Worm (Caenorhabditis elegans) whole organism, midembryonic: ENCODE data around the gene F34D6.1.
"Not testable (repeated sequence)": the region's sequence is repeated elsewhere in the genome, so short reads cannot be mapped to it uniquely, and the experiment has no call there.

Experiments used
- T22C8.4 ChIP-seq: fragments of 200-800 bp; sonication (Bioruptor generic); IDR thresholded peaks from 2 replicates; pipeline ENCODE4 v1.3.6; 2022; ENCODE audit warnings: missing genetic modification characterization, missing compliant biosample characterization
- cog-1 ChIP-seq: sonication (generic microtip); optimal IDR thresholded peaks from 2 replicates; lab custom pipeline; 2016; ENCODE audit warnings: missing genetic modification characterization, missing compliant biosample characterization
- flt-1 ChIP-seq: fragments of 200-800 bp; sonication (Bioruptor generic); IDR thresholded peaks from 2 replicates; pipeline ENCODE4 v1.3.6; 2022; ENCODE audit warnings: missing genetic modification characterization, missing compliant biosample characterization
- klf-2 ChIP-seq: fragments of 200-800 bp; sonication (Bioruptor generic); conservative IDR thresholded peaks from 2 replicates; pipeline ENCODE4 v1.3.6; 2022; ENCODE audit warnings: missing genetic modification reagents, missing genetic modification characterization, missing compliant biosample characterization
- med-1 ChIP-seq: sonication (generic microtip); optimal IDR thresholded peaks from 2 replicates; lab custom pipeline; 2017; ENCODE audit warnings: missing genetic modification characterization, mild to moderate bottlenecking, missing compliant biosample characterization, antibody characterized with exemption, missing genetic modification reagents; ENCODE audit not compliant: insufficient read depth
- ref-1 ChIP-seq: fragments of 200-800 bp; sonication (Bioruptor generic); conservative IDR thresholded peaks from 2 replicates; pipeline ENCODE4 v1.3.6; 2022; ENCODE audit warnings: missing genetic modification reagents, missing genetic modification characterization, missing compliant biosample characterization
- tab-1 ChIP-seq: fragments of 200-800 bp; sonication (Bioruptor generic); IDR thresholded peaks from 2 replicates; pipeline ENCODE4 v1.3.6; 2022; ENCODE audit warnings: missing genetic modification characterization, missing compliant biosample characterization
- ztf-23 ChIP-seq: fragments of 200-800 bp; sonication (Bioruptor generic); IDR thresholded peaks from 2 replicates; pipeline ENCODE4 v1.3.6; 2022; ENCODE audit warnings: missing genetic modification reagents, missing genetic modification characterization, missing compliant biosample characterization
- ztf-29 ChIP-seq: fragments of 200-800 bp; sonication (Bioruptor generic); IDR thresholded peaks from 2 replicates; pipeline ENCODE4 v1.3.6; 2022; ENCODE audit warnings: missing genetic modification reagents, missing genetic modification characterization, missing compliant biosample characterization

F34D6.1 gene

DNA sequence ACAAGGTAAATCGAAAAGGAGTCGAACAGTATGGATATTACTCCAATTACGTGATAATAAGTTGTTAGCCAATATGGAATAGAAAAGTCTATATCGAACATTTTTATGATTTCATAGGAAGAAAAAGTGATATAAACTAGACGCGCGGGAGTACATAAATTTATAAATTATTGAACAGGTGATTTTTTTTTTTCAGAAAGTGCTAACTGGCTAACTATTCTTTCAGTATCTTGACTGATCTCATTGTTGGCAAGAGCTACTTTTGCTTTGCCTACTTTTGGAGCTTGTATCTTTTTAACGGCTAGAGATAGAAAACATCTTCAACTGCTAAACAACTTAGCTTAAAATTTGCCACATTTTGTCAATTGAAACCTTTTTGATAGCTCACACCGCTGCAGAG lies 21.7 kb upstream of the F34D6.1 start, which contains the start of gene sri-60:
sri-60 (minus strand) TSS at position 101 of the 400 bp plus-strand sequence.
- TF ChIP-seq cog-1 (tag; lab: Kevin White, UChicago) (no peak), flt-1 (no peak), klf-2 (GFP tag; lab: Robert Waterston, UW) (no peak), T22C8.4 (no peak), ref-1 (GFP tag; lab: Robert Waterston, UW) (no peak), med-1 (GFP tag; lab: Kevin White, UChicago) (no peak)

DNA sequence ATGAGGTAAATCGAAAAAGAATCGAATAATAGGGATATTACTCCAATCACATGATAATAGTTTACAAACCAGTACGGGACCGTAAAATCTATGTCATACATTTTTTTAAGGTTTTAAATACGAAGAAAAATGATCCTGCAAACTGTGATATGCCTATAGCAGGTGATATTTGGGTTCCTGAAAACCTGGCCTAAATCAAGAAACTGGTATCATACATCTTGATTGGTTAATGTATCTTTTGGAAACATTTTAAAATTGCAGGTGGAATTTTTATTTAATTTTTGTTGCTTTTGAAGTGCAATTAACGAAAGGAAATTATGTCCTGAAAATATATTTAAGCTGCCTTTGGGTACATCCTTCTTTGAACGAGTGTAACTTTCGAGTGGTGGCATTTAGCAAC lies 19.2 kb upstream of the F34D6.1 start, which contains the start of gene sri-61:
sri-61 (minus strand) TSS at position 101 of the 400 bp plus-strand sequence.
- TF ChIP-seq tab-1 (GFP tag; lab: Robert Waterston, UW) (no peak), ztf-23 (GFP tag; lab: Robert Waterston, UW) (no peak), med-1 (GFP tag; lab: Kevin White, UChicago) (no peak), ref-1 (GFP tag; lab: Robert Waterston, UW) (no peak), flt-1 (no peak), klf-2 (GFP tag; lab: Robert Waterston, UW) (no peak), T22C8.4 (no peak), ztf-29 (GFP tag; lab: Robert Waterston, UW) (no peak), cog-1 (tag; lab: Kevin White, UChicago) (no peak)

DNA sequence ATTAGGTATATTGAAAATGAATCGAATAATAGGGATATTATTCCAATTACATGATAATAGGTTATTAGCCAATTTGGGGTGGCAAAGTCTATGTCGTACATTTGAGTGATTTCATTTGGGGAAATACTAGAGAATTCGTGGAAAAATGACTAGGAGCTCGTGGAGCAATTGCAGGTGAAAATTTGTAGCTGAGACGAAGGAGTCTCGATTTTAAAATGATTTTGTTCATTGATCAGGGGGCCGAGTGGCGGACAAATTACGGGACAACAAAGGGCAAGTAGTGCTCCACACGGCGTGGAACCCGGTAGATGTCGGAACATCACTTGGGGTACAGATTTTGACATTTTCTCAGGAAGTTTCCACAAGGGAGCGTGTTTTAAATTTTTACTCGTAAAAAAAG lies 17.4 kb upstream of the F34D6.1 start, which contains the start of gene sri-62:
sri-62 (minus strand) TSS at position 101 of the 400 bp plus-strand sequence.
- TF ChIP-seq cog-1 (tag; lab: Kevin White, UChicago), result no peak
- TF ChIP-seq klf-2 (GFP tag; lab: Robert Waterston, UW), result no peak
- no peak for TF ChIP-seq ref-1 (GFP tag; lab: Robert Waterston, UW)
- TF ChIP-seq tab-1 (GFP tag; lab: Robert Waterston, UW), result no peak
- TF ChIP-seq med-1 (GFP tag; lab: Kevin White, UChicago), result no peak
- no peak for TF ChIP-seq ztf-29 (GFP tag; lab: Robert Waterston, UW)
- TF ChIP-seq ztf-23 (GFP tag; lab: Robert Waterston, UW), result no peak

ce11 chrII:2695079-2695478 lies 14.1 kb upstream of the F34D6.1 start:
- TF ChIP-seq cog-1 (tag; lab: Kevin White, UChicago), result no peak
- no peak for TF ChIP-seq klf-2 (GFP tag; lab: Robert Waterston, UW)
- TF ChIP-seq ztf-29 (GFP tag; lab: Robert Waterston, UW), result no peak
- TF ChIP-seq flt-1, result no peak
- TF ChIP-seq ztf-23 (GFP tag; lab: Robert Waterston, UW), result no peak
- TF ChIP-seq T22C8.4, result no peak

DNA sequence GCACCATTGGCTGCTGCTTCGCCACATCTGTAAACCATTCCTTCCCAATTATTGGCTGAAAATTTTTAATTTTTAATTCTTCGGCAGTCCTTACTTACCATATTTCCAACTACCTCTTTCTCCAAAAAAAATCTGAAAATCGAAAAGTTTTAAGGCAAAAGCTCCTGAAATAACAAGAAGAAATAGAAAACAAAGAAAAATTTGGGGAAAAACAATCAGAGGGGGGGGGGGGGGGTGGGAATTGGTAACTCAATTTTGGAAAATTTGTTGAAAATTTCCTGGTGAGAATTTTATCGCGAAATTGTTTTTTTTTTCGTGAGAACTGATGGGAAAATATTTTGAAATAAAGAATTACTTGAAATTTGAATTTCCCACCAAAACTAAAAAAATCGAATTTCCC lies 11.5 kb upstream of the F34D6.1 start, which contains the start of gene set-11:
set-11 (minus strand) TSS at position 101 of the 400 bp plus-strand sequence.
- no peak for TF ChIP-seq ref-1 (GFP tag; lab: Robert Waterston, UW)
- no peak for TF ChIP-seq cog-1 (tag; lab: Kevin White, UChicago)
- TF ChIP-seq flt-1, result no peak
- no peak for TF ChIP-seq tab-1 (GFP tag; lab: Robert Waterston, UW)
- no peak for TF ChIP-seq ztf-23 (GFP tag; lab: Robert Waterston, UW)
- no peak for TF ChIP-seq ztf-29 (GFP tag; lab: Robert Waterston, UW)
- no peak for TF ChIP-seq med-1 (GFP tag; lab: Kevin White, UChicago)

DNA sequence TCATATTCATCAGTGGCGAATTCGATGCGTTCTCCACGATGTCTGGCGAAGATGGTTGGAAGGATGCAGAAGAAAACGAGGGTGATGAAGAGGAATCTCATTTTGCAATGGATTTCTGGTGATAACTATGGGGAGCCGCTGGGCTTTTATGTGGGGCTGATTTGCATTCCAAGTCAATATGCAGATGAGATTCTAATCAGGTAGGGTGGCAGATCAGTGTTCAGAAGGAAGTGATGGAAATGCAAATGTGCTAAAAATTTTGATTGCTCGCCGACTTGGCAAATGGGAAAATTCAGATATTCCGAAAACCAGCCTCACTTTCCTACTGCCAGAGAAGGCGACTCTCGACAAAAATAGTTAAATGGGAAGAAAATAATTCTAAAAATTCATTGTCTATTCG lies 9.1 kb upstream of the F34D6.1 start, which contains the start of gene nspf-3:
nspf-3 (minus strand) TSS at position 101 of the 400 bp plus-strand sequence.
- TF ChIP-seq ztf-23 (GFP tag; lab: Robert Waterston, UW), result no peak
- no peak for TF ChIP-seq T22C8.4
- no peak for TF ChIP-seq ztf-29 (GFP tag; lab: Robert Waterston, UW)
- TF ChIP-seq flt-1, result no peak
- no peak for TF ChIP-seq med-1 (GFP tag; lab: Kevin White, UChicago)
- TF ChIP-seq klf-2 (GFP tag; lab: Robert Waterston, UW), result no peak
- TF ChIP-seq tab-1 (GFP tag; lab: Robert Waterston, UW), result no peak
- no peak for TF ChIP-seq ref-1 (GFP tag; lab: Robert Waterston, UW)
- TF ChIP-seq cog-1 (tag; lab: Kevin White, UChicago), result no peak

ce11 chrII:2688616-2689015 lies 7.6 kb upstream of the F34D6.1 start, which contains the start of gene nspf-2:
TSS of gene nspf-2 (plus strand) at chrII:2688916.
- not testable (repeated sequence) for TF ChIP-seq cog-1 (tag; lab: Kevin White, UChicago); flt-1; klf-2 (GFP tag; lab: Robert Waterston, UW)

ce11 chrII:2686985-2687675 lies 6.1 kb upstream of the F34D6.1 start, which contains the start of the genes sup-9 and nspf-1:
TSS of gene sup-9 (minus strand) at chrII:2687027.
TSS of gene nspf-1 (plus strand) at chrII:2687625.
- TF ChIP-seq med-1 (GFP tag; lab: Kevin White, UChicago), result no peak
- TF ChIP-seq T22C8.4, result no peak
- TF ChIP-seq ztf-23 (GFP tag; lab: Robert Waterston, UW), result no peak
- TF ChIP-seq ref-1 (GFP tag; lab: Robert Waterston, UW), result no peak
- no peak for TF ChIP-seq klf-2 (GFP tag; lab: Robert Waterston, UW)
- TF ChIP-seq cog-1 (tag; lab: Kevin White, UChicago), result no peak
- TF ChIP-seq ztf-29 (GFP tag; lab: Robert Waterston, UW), result no peak
- no peak for TF ChIP-seq flt-1
- no peak for TF ChIP-seq tab-1 (GFP tag; lab: Robert Waterston, UW)

DNA sequence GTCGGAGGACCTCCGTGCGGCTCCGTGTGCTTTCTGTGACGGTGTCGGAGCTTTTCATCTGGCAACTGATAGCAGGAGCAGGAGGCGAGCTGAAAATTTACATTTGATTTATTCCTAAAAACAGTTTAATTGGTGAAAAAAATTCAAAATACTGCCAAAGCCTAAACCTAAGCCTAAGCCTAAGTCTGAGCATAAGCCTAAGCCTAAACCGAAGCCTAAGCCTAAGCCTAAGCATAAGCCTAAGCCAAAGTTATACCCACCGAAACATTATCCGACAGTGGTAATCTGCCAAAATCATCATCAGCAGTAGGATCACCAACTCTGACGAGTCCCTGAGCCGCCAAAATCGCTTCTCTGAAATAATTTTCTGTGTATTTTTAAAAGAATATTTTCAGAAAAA lies 3.8 kb upstream of the F34D6.1 start:
- no peak for TF ChIP-seq tab-1 (GFP tag; lab: Robert Waterston, UW)
- TF ChIP-seq ztf-23 (GFP tag; lab: Robert Waterston, UW), result no peak
- TF ChIP-seq ztf-29 (GFP tag; lab: Robert Waterston, UW), result no peak
- TF ChIP-seq med-1 (GFP tag; lab: Kevin White, UChicago), result no peak
- TF ChIP-seq cog-1 (tag; lab: Kevin White, UChicago), result no peak
- TF ChIP-seq T22C8.4, result no peak
- no peak for TF ChIP-seq flt-1
- no peak for TF ChIP-seq klf-2 (GFP tag; lab: Robert Waterston, UW)
- no peak for TF ChIP-seq ref-1 (GFP tag; lab: Robert Waterston, UW)
